Fruit fly (Drosophila melanogaster) S2 (cell line): ENCODE measurements around the gene CG4496.

Experiments
- CG8478 ChIP-seq: fragments of >200 bp; optimal IDR thresholded peaks from 2 replicates; lab custom pipeline; 2018
- CTCF ChIP-seq, 2 experiments: fragments of >200 bp; optimal IDR thresholded peaks; 2 replicates each; lab custom pipeline; 2018

Gene CG4496

dm6 chr2L:7154861-7155594 is 34.8 kb downstream of the CG4496 start:
- no peak for TF ChIP-seq CTCF (optimal IDR thresholded peaks at IDR 0.05; lab: Kevin White, UChicago)
- TF ChIP-seq CG8478 (lab: Kevin White, UChicago) = no peak

- TF ChIP-seq CTCF (optimal IDR thresholded peaks at IDR 0.05; lab: Kevin White, UChicago) = no peak
- no peak for TF ChIP-seq CG8478 (lab: Kevin White, UChicago)
Observed at dm6 chr2L:7152260-7152659, 37.5 kb downstream of the CG4496 start.

dm6 chr2L:7150775-7151174 is 39.0 kb downstream of the CG4496 start:
- TF ChIP-seq CTCF (optimal IDR thresholded peaks at IDR 0.05; lab: Kevin White, UChicago) = no peak
- TF ChIP-seq CG8478 (lab: Kevin White, UChicago) = no peak

dm6 chr2L:7148919-7149318 is 40.9 kb downstream of the CG4496 start:
- TF ChIP-seq CG8478 (lab: Kevin White, UChicago) = no peak
- no peak for TF ChIP-seq CTCF (optimal IDR thresholded peaks at IDR 0.05; lab: Kevin White, UChicago)

- TF ChIP-seq CG8478 (lab: Kevin White, UChicago) = no peak
- no peak for TF ChIP-seq CTCF (optimal IDR thresholded peaks at IDR 0.05; lab: Kevin White, UChicago)
Observed at dm6 chr2L:7148086-7148485, 41.7 kb downstream of the CG4496 start.

- no peak for TF ChIP-seq CTCF (optimal IDR thresholded peaks at IDR 0.05; lab: Kevin White, UChicago)
- TF ChIP-seq CG8478 (lab: Kevin White, UChicago) = no peak
Observed at dm6 chr2L:7147212-7147611, 42.6 kb downstream of the CG4496 start.

- TF ChIP-seq CTCF (optimal IDR thresholded peaks at IDR 0.05; lab: Kevin White, UChicago) = no peak
- TF ChIP-seq CG8478 (lab: Kevin White, UChicago) = no peak
Observed at dm6 chr2L:7145881-7146280, 43.9 kb downstream of the CG4496 start.

dm6 chr2L:7144061-7144460 is 45.7 kb downstream of the CG4496 start:
- TF ChIP-seq CTCF (optimal IDR thresholded peaks at IDR 0.05; lab: Kevin White, UChicago) = no peak
- TF ChIP-seq CG8478 (lab: Kevin White, UChicago) = no peak

dm6 chr2L:7140089-7140488 is 49.7 kb downstream of the CG4496 start:
- TF ChIP-seq CG8478 (lab: Kevin White, UChicago) = no peak
- no peak for TF ChIP-seq CTCF (optimal IDR thresholded peaks at IDR 0.05; lab: Kevin White, UChicago)

dm6 chr2L:7138516-7139061 is 51.2 kb downstream of the CG4496 start:
- TF ChIP-seq CG8478 (lab: Kevin White, UChicago) (no peak), CTCF (optimal IDR thresholded peaks at IDR 0.05; lab: Kevin White, UChicago) (no peak)

- no peak for TF ChIP-seq CG8478 (lab: Kevin White, UChicago)
- no peak for TF ChIP-seq CTCF (optimal IDR thresholded peaks at IDR 0.05; lab: Kevin White, UChicago)
Observed at dm6 chr2L:7136667-7137066, 53.1 kb downstream of the CG4496 start.
